Worm (Caenorhabditis elegans): ENCODE data around the gene lbp-7.

The lbp-7 gene

DNA sequence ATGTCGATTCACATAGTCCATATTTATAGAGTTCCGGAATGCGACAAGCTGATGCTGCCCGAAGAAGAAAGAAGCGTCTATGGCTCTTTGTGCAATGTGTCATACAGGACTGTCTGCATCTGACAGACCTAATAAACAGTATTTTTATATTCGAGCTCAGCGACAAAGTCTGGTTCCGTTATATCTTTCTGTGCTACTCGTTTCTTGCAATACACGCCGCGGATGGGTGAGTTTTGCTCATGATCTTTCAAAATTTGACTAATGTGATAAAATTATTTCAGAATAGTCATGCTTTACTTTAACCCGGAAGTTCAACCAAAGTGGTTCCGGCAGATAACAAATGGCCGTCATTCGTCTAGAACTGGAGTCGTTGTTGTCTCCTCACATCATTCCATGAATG, 15.7 kb upstream of the lbp-7 start:
- no peak for TF ChIP-seq dve-1 (tag; optimal IDR thresholded peaks at IDR 0.05)
- no peak for TF ChIP-seq ceh-14 (tag; optimal IDR thresholded peaks at IDR 0.05)
- no peak for TF ChIP-seq hlh-6 (tag; optimal IDR thresholded peaks at IDR 0.05)
- TF ChIP-seq hlh-15 (tag; optimal IDR thresholded peaks at IDR 0.05) = no peak
- TF ChIP-seq unc-55 (GFP tag; optimal IDR thresholded peaks at IDR 0.05) = no peak
- TF ChIP-seq ref-2 (tag; optimal IDR thresholded peaks at IDR 0.05) = no peak
- no peak for TF ChIP-seq nhr-11 (tag; optimal IDR thresholded peaks at IDR 0.05)
- no peak for TF ChIP-seq ceh-18 (tag; optimal IDR thresholded peaks at IDR 0.05)
- no peak for TF ChIP-seq ceh-48 (tag; optimal IDR thresholded peaks at IDR 0.05)
- no peak for TF ChIP-seq ceh-19 (GFP tag; optimal IDR thresholded peaks at IDR 0.05)
- TF ChIP-seq unc-3 (GFP tag; conservative IDR thresholded peaks at IDR 0.05) = no peak
- TF ChIP-seq unc-3 (tag; optimal IDR thresholded peaks at IDR 0.05) = no peak
- TF ChIP-seq unc-86 (tag; optimal IDR thresholded peaks at IDR 0.05) = no peak
- no peak for TF ChIP-seq sdc-2 (tag; optimal IDR thresholded peaks at IDR 0.05)
- no peak for TF ChIP-seq pha-4 (tag; optimal IDR thresholded peaks at IDR 0.05)

DNA sequence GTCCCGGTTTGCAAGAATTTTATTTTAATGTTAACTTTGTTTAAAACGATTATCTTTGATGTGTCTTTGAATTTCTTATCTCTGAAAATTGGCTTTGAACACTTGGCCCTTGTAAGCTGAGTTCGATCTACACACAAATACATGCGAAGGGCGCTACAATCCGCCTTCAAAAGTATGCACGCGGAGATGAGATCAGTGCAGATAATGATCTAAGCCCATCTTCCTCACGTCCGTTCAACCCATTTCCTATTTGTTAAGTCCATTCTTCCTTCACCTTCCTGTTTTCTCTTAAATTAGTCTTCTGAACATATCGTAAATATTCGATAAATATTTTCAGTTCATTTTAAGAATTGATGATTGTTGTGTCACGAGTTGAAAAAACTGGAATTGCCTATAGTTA, 13.0 kb upstream of the lbp-7 start, which contains the start of gene nhr-175:
Gene nhr-175 (plus strand): TSS at position 339 of the 400 bp plus-strand sequence.
- TF ChIP-seq lin-11 (tag; optimal IDR thresholded peaks at IDR 0.05) = no peak
- TF ChIP-seq F13H6.1 (tag; optimal IDR thresholded peaks at IDR 0.05) = no peak
- no peak for TF ChIP-seq pha-2 (tag; optimal IDR thresholded peaks at IDR 0.05)
- no peak for TF ChIP-seq ceh-18 (tag; optimal IDR thresholded peaks at IDR 0.05)
- no peak for TF ChIP-seq lim-6 (tag; optimal IDR thresholded peaks at IDR 0.05)
- no peak for TF ChIP-seq hlh-8 (tag; optimal IDR thresholded peaks at IDR 0.05)
- no peak for TF ChIP-seq tbx-2 (tag; optimal IDR thresholded peaks at IDR 0.05)
- TF ChIP-seq pat-9 (tag; optimal IDR thresholded peaks at IDR 0.05) = no peak
- TF ChIP-seq ceh-9 (tag; optimal IDR thresholded peaks at IDR 0.05) = no peak
- TF ChIP-seq rnt-1 (tag; optimal IDR thresholded peaks at IDR 0.05) = no peak
- TF ChIP-seq ttx-3 (tag; optimal IDR thresholded peaks at IDR 0.05) = no peak
- no peak for TF ChIP-seq fax-1 (tag; optimal IDR thresholded peaks at IDR 0.05)
- TF ChIP-seq zip-5 (tag; optimal IDR thresholded peaks at IDR 0.05) = no peak
- TF ChIP-seq ceh-48 (tag; optimal IDR thresholded peaks at IDR 0.05) = no peak
- no peak for TF ChIP-seq syd-9 (tag; optimal IDR thresholded peaks at IDR 0.05)

DNA sequence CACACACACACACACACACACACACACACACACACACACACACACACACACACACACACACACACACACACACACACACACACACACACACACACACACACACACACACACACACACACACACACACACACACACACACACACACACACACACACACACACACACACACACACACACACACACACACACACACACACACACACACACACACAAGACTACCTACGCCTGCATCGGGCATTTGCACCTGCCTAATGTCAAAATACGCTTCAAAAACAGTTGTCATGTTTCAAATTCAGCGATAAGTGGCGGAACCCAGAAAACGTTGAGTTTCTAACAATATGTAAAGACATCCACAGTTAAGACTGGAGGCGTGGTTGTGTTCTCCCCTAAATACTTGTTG, 10.5 kb upstream of the lbp-7 start:
- peak; percentile 50 for TF ChIP-seq pat-9 (tag; optimal IDR thresholded peaks at IDR 0.05)
- peak; percentile 33 for TF ChIP-seq lin-11 (tag; optimal IDR thresholded peaks at IDR 0.05)
- TF ChIP-seq gmeb-2 (tag; optimal IDR thresholded peaks at IDR 0.05) = peak; percentile 29
- TF ChIP-seq ceh-19 (GFP tag; optimal IDR thresholded peaks at IDR 0.05) = peak; percentile 51
- TF ChIP-seq ceh-6 (GFP tag; optimal IDR thresholded peaks at IDR 0.05) = peak; percentile 51

DNA sequence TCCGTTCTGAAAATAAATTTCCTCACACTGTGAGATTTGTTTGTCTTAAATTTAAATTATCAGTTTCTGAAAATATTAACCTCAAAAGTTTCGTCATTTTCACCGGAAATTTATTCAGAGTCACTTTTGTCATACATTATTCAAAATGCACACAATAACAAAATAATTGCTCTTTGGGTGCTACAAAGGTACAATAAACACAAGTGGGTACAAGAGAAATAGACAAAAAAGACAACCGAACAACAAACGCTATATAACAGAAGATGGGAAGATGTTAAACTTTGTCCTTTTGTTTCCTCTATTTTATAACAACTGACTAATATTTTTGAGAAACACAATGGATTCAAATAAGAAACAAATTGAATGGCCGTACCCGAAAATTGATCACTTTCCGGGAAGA, 9.8 kb upstream of the lbp-7 start:
- no peak for TF ChIP-seq C08G9.2 (tag; optimal IDR thresholded peaks at IDR 0.05)
- TF ChIP-seq zip-5 (tag; optimal IDR thresholded peaks at IDR 0.05) = no peak
- no peak for TF ChIP-seq npax-4 (tag; optimal IDR thresholded peaks at IDR 0.05)
- no peak for TF ChIP-seq nhr-232 (tag; optimal IDR thresholded peaks at IDR 0.05)
- TF ChIP-seq tbx-7 (tag; optimal IDR thresholded peaks at IDR 0.05) = no peak
- no peak for TF ChIP-seq hlh-30 (tag; optimal IDR thresholded peaks at IDR 0.05; ENCODE audit: insufficient read depth)
- no peak for TF ChIP-seq fkh-6 (tag; optimal IDR thresholded peaks at IDR 0.05)
- TF ChIP-seq odd-2 (tag; optimal IDR thresholded peaks at IDR 0.05) = no peak
- no peak for TF ChIP-seq eyg-1 (tag; optimal IDR thresholded peaks at IDR 0.05)
- no peak for TF ChIP-seq ceh-45 (GFP tag; IDR thresholded peaks at IDR 0.05)
- TF ChIP-seq sdc-2 (tag; optimal IDR thresholded peaks at IDR 0.05) = no peak
- no peak for TF ChIP-seq ceh-24 (tag; optimal IDR thresholded peaks at IDR 0.05)
- no peak for TF ChIP-seq ceh-2 (tag; optimal IDR thresholded peaks at IDR 0.05)
